Worm (Caenorhabditis elegans) whole organism, midembryonic: ENCODE data around the gene B0546.4.

Experiments
- T22C8.4 ChIP-seq: fragments of 200-800 bp; sonication (Bioruptor generic); IDR thresholded peaks from 2 replicates; pipeline ENCODE4 v1.3.6; 2022; ENCODE audit warnings: missing genetic modification characterization, missing compliant biosample characterization
- cog-1 ChIP-seq: sonication (generic microtip); optimal IDR thresholded peaks from 2 replicates; lab custom pipeline; 2016; ENCODE audit warnings: missing genetic modification characterization, missing compliant biosample characterization
- klf-2 ChIP-seq: fragments of 200-800 bp; sonication (Bioruptor generic); conservative IDR thresholded peaks from 2 replicates; pipeline ENCODE4 v1.3.6; 2022; ENCODE audit warnings: missing genetic modification reagents, missing genetic modification characterization, missing compliant biosample characterization
- med-1 ChIP-seq: sonication (generic microtip); optimal IDR thresholded peaks from 2 replicates; lab custom pipeline; 2017; ENCODE audit warnings: missing genetic modification characterization, mild to moderate bottlenecking, missing compliant biosample characterization, antibody characterized with exemption, missing genetic modification reagents; ENCODE audit not compliant: insufficient read depth
- tab-1 ChIP-seq: fragments of 200-800 bp; sonication (Bioruptor generic); IDR thresholded peaks from 2 replicates; pipeline ENCODE4 v1.3.6; 2022; ENCODE audit warnings: missing genetic modification characterization, missing compliant biosample characterization
- ztf-23 ChIP-seq: fragments of 200-800 bp; sonication (Bioruptor generic); IDR thresholded peaks from 2 replicates; pipeline ENCODE4 v1.3.6; 2022; ENCODE audit warnings: missing genetic modification reagents, missing genetic modification characterization, missing compliant biosample characterization

- TF ChIP-seq med-1: no peak
- TF ChIP-seq klf-2 (GFP tag; lab: Robert Waterston, UW): no peak
- TF ChIP-seq ztf-23 (GFP tag; lab: Robert Waterston, UW): no peak
- TF ChIP-seq T22C8.4 (GFP tag; lab: Robert Waterston, UW): no peak
- no peak for TF ChIP-seq tab-1
- TF ChIP-seq cog-1 (tag; lab: Kevin White, UChicago): no peak
Observed at ce11 chrIV:3349977-3350580, 33.9 kb downstream of the B0546.4 start, which contains the start of gene elks-1.
